Fruit fly (Drosophila melanogaster) whole organism, embryonic: ENCODE data around the gene CG14022.

Experiments
- CG10147 ChIP-seq: fragments of 200-800 bp; sonication (Bioruptor generic); optimal IDR thresholded peaks from 2 replicates; lab custom pipeline; 2019; ENCODE audit warnings: missing biosample characterization, mild to moderate bottlenecking, missing genetic modification characterization, moderate library complexity
- CG14710 ChIP-seq: fragments of 200-800 bp; sonication (Bioruptor generic); optimal IDR thresholded peaks from 3 replicates; lab custom pipeline; 2019; ENCODE audit warnings: missing biosample characterization, mild to moderate bottlenecking, missing genetic modification characterization, moderate library complexity
- CG15601 ChIP-seq: fragments of 200-800 bp; sonication (Bioruptor generic); optimal IDR thresholded peaks from 3 replicates; lab custom pipeline; 2019; ENCODE audit warnings: missing biosample characterization, mild to moderate bottlenecking, missing genetic modification characterization, moderate library complexity
- CG17186 ChIP-seq: fragments of 200-800 bp; sonication (Bioruptor generic); optimal IDR thresholded peaks from 3 replicates; lab custom pipeline; 2017; ENCODE audit warnings: missing biosample characterization, missing genetic modification reagents, missing genetic modification characterization
- CG17802 ChIP-seq: fragments of 200-800 bp; sonication (Bioruptor generic); optimal IDR thresholded peaks from 2 replicates; lab custom pipeline; 2018; ENCODE audit warnings: missing biosample characterization, mild to moderate bottlenecking, missing genetic modification characterization, moderate library complexity
- CG18599 ChIP-seq: fragments of 200-800 bp; sonication (Bioruptor generic); optimal IDR thresholded peaks from 3 replicates; lab custom pipeline; 2017; ENCODE audit warnings: missing biosample characterization, missing genetic modification characterization, mild to moderate bottlenecking, moderate library complexity, missing genetic modification reagents
- CG2678 ChIP-seq: fragments of 200-800 bp; sonication (Bioruptor generic); optimal IDR thresholded peaks from 3 replicates; lab custom pipeline; 2019; ENCODE audit warnings: missing biosample characterization, mild to moderate bottlenecking, missing genetic modification characterization, moderate library complexity
- CG32767 ChIP-seq: fragments of 200-800 bp; sonication (Bioruptor generic); IDR thresholded peaks from 2 replicates; pipeline ENCODE4 v1.3.6; 2022; ENCODE audit warnings: missing biosample characterization, missing genetic modification characterization
- CG3407 ChIP-seq: fragments of 200-800 bp; sonication (Bioruptor generic); optimal IDR thresholded peaks from 2 replicates; lab custom pipeline; 2018; ENCODE audit warnings: missing biosample characterization, mild to moderate bottlenecking, missing genetic modification characterization
- CG4854 ChIP-seq: fragments of 200-800 bp; sonication (Bioruptor generic); optimal IDR thresholded peaks from 2 replicates; lab custom pipeline; 2016; ENCODE audit warnings: missing biosample characterization, missing genetic modification characterization, inconsistent platforms
- CG6689 ChIP-seq: fragments of 200-800 bp; sonication (Bioruptor generic); IDR thresholded peaks from 2 replicates; pipeline ENCODE4 v1.3.6; 2022; ENCODE audit warnings: missing biosample characterization, missing genetic modification characterization
- CG7928 ChIP-seq: fragments of 200-800 bp; sonication (Bioruptor generic); optimal IDR thresholded peaks from 2 replicates; lab custom pipeline; 2017; ENCODE audit warnings: missing biosample characterization, mild to moderate bottlenecking, missing genetic modification characterization
- CG8290 ChIP-seq, 3 experiments: fragments of 200-800 bp; sonication (Bioruptor generic); optimal IDR thresholded peaks; 2 replicates each; lab custom pipeline; 2016 to 2019; ENCODE audit warnings: missing biosample characterization in 3 of 3, missing genetic modification characterization in 3 of 3, mild to moderate bottlenecking in 2 of 3, moderate library complexity in 1 of 3
- CG9437 ChIP-seq: fragments of 200-800 bp; sonication (Bioruptor generic); optimal IDR thresholded peaks from 2 replicates; lab custom pipeline; 2018; ENCODE audit warnings: missing biosample characterization, mild to moderate bottlenecking, missing genetic modification characterization
- CG9797 ChIP-seq: fragments of 200-800 bp; sonication (Bioruptor generic); optimal IDR thresholded peaks from 3 replicates; lab custom pipeline; 2018; ENCODE audit warnings: missing biosample characterization, mild to moderate bottlenecking, missing genetic modification characterization
- D ChIP-seq, 2 experiments: fragments of 200-800 bp in 1 of 2; fragments of >200 bp in 1 of 2; sonication (Bioruptor generic) in 1 of 2; optimal IDR thresholded peaks; 2 replicates in 1 of 2; 3 replicates in 1 of 2; lab custom pipeline; 2017; ENCODE audit warnings: mild to moderate bottlenecking in 1 of 2, missing biosample characterization in 1 of 2, missing genetic modification characterization in 1 of 2, missing genetic modification reagents in 1 of 2
- Dll ChIP-seq: fragments of 200-800 bp; sonication (Bioruptor generic); IDR thresholded peaks from 4 replicates; pipeline ENCODE4 v1.3.6; 2022; ENCODE audit warnings: missing biosample characterization, missing genetic modification characterization; ENCODE audit not compliant: partially characterized antibody
- E2f2 ChIP-seq: fragments of 200-800 bp; sonication (Bioruptor generic); IDR thresholded peaks from 2 replicates; pipeline ENCODE4 v1.3.6; 2022; ENCODE audit warnings: missing biosample characterization, missing genetic modification characterization
- Hand ChIP-seq: fragments of 200-800 bp; sonication (Bioruptor generic); optimal IDR thresholded peaks from 2 replicates; lab custom pipeline; 2017; ENCODE audit warnings: mild to moderate bottlenecking, missing biosample characterization, missing genetic modification reagents, missing genetic modification characterization
- Hey ChIP-seq: fragments of 200-800 bp; sonication (Bioruptor generic); optimal IDR thresholded peaks from 3 replicates; lab custom pipeline; 2018; ENCODE audit warnings: missing biosample characterization, mild to moderate bottlenecking, missing genetic modification characterization
- HmgD ChIP-seq: fragments of 200-800 bp; sonication (Bioruptor generic); optimal IDR thresholded peaks from 3 replicates; lab custom pipeline; 2016; ENCODE audit warnings: missing biosample characterization, missing genetic modification characterization
- Hsf ChIP-seq: fragments of 200-800 bp; sonication (Bioruptor generic); optimal IDR thresholded peaks from 3 replicates; lab custom pipeline; 2016; ENCODE audit warnings: missing biosample characterization, missing genetic modification characterization
- Med ChIP-seq: fragments of 200-800 bp; sonication (Bioruptor generic); peaks from one replicate; lab custom pipeline; 2016; ENCODE audit warnings: missing biosample characterization, missing genetic modification characterization, mild to moderate bottlenecking, inconsistent platforms, moderate library complexity
- Myb ChIP-seq: fragments of 200-800 bp; sonication (Bioruptor generic); optimal IDR thresholded peaks from 2 replicates; lab custom pipeline; 2016; ENCODE audit warnings: missing biosample characterization, missing genetic modification characterization
- NK7.1 ChIP-seq: fragments of 200-800 bp; sonication (Bioruptor generic); optimal IDR thresholded peaks from 3 replicates; lab custom pipeline; 2016; ENCODE audit warnings: missing biosample characterization, missing genetic modification characterization
- Sin3A ChIP-seq: fragments of >200 bp; optimal IDR thresholded peaks from 2 replicates; lab custom pipeline; 2018
- Spps ChIP-seq: fragments of 200-800 bp; sonication (Bioruptor generic); optimal IDR thresholded peaks from 2 replicates; lab custom pipeline; 2018; ENCODE audit warnings: missing biosample characterization, mild to moderate bottlenecking, missing genetic modification characterization
- Sry-β ChIP-seq: fragments of 200-800 bp; sonication (Bioruptor generic); optimal IDR thresholded peaks from 2 replicates; lab custom pipeline; 2018; ENCODE audit warnings: missing biosample characterization, mild to moderate bottlenecking, missing genetic modification characterization, moderate library complexity
- ap ChIP-seq: fragments of 200-800 bp; sonication (Bioruptor generic); IDR thresholded peaks from 2 replicates; pipeline ENCODE4 v1.3.6; 2022; ENCODE audit warnings: missing biosample characterization, missing genetic modification characterization
- chif ChIP-seq, 2 experiments: fragments of 200-800 bp; sonication (Bioruptor generic); optimal IDR thresholded peaks; 3 replicates each; lab custom pipeline; 2016; ENCODE audit warnings: missing biosample characterization in 2 of 2, missing genetic modification characterization in 2 of 2
- chm ChIP-seq: fragments of 200-800 bp; sonication (Bioruptor generic); IDR thresholded peaks from 2 replicates; pipeline ENCODE4 v1.3.6; 2022; ENCODE audit warnings: missing biosample characterization, missing genetic modification characterization
- cwo ChIP-seq: fragments of 200-800 bp; sonication (Bioruptor generic); optimal IDR thresholded peaks from 3 replicates; lab custom pipeline; 2017; ENCODE audit warnings: missing biosample characterization, missing genetic modification characterization, mild to moderate bottlenecking, moderate library complexity, missing genetic modification reagents
- eve ChIP-seq, 2 experiments: fragments of >200 bp; optimal IDR thresholded peaks; 2 replicates each; lab custom pipeline; 2017; ENCODE audit warnings: missing biosample characterization in 2 of 2, missing genetic modification characterization in 2 of 2
- hbn ChIP-seq: fragments of 200-800 bp; sonication (Bioruptor generic); IDR thresholded peaks from 2 replicates; pipeline ENCODE4 v1.3.6; 2022; ENCODE audit warnings: missing biosample characterization, missing genetic modification characterization; ENCODE audit not compliant: partially characterized antibody
- kni ChIP-seq: fragments of 200-800 bp; sonication (Bioruptor generic); optimal IDR thresholded peaks from 3 replicates; lab custom pipeline; 2017; ENCODE audit warnings: mild to moderate bottlenecking, missing biosample characterization, missing genetic modification reagents, missing genetic modification characterization
- mirr ChIP-seq: fragments of 200-800 bp; sonication (Bioruptor generic); optimal IDR thresholded peaks from 3 replicates; lab custom pipeline; 2018; ENCODE audit warnings: missing biosample characterization, mild to moderate bottlenecking, missing genetic modification characterization
- oc ChIP-seq: fragments of 200-800 bp; sonication (Bioruptor generic); optimal IDR thresholded peaks from 2 replicates; lab custom pipeline; 2018; ENCODE audit warnings: missing biosample characterization, mild to moderate bottlenecking, missing genetic modification characterization, moderate library complexity
- pita ChIP-seq: fragments of 200-800 bp; sonication (Bioruptor generic); optimal IDR thresholded peaks from 2 replicates; lab custom pipeline; 2017; ENCODE audit warnings: missing biosample characterization, mild to moderate bottlenecking, missing genetic modification characterization
- run ChIP-seq: fragments of 200-800 bp; sonication (Bioruptor generic); optimal IDR thresholded peaks from 3 replicates; lab custom pipeline; 2018; ENCODE audit warnings: missing biosample characterization, mild to moderate bottlenecking, missing genetic modification characterization
- schlank ChIP-seq: fragments of 200-800 bp; sonication (Bioruptor generic); optimal IDR thresholded peaks from 2 replicates; lab custom pipeline; 2018; ENCODE audit warnings: missing biosample characterization, mild to moderate bottlenecking, missing genetic modification characterization
- sd ChIP-seq: fragments of 200-800 bp; sonication (Bioruptor generic); optimal IDR thresholded peaks from 3 replicates; lab custom pipeline; 2018; ENCODE audit warnings: missing biosample characterization, mild to moderate bottlenecking, missing genetic modification characterization, moderate library complexity
- sim ChIP-seq: fragments of 200-800 bp; sonication (Bioruptor generic); IDR thresholded peaks from 2 replicates; pipeline ENCODE4 v1.3.6; 2022; ENCODE audit warnings: missing biosample characterization, missing genetic modification characterization
- slp2 ChIP-seq: fragments of 200-800 bp; sonication (Bioruptor generic); optimal IDR thresholded peaks from 2 replicates; lab custom pipeline; 2016; ENCODE audit warnings: missing biosample characterization, missing genetic modification characterization
- toy ChIP-seq: fragments of 200-800 bp; sonication (Bioruptor generic); IDR thresholded peaks from 2 replicates; pipeline ENCODE4 v1.3.6; 2022; ENCODE audit warnings: missing biosample characterization, missing genetic modification characterization
- trh ChIP-seq: fragments of 200-800 bp; sonication (Bioruptor generic); optimal IDR thresholded peaks from 2 replicates; lab custom pipeline; 2016; ENCODE audit warnings: missing biosample characterization, missing genetic modification characterization
- ttk ChIP-seq: fragments of 200-800 bp; sonication (Bioruptor generic); IDR thresholded peaks from 2 replicates; pipeline ENCODE4 v2.1.2; 2022; ENCODE audit warnings: missing biosample characterization, missing genetic modification characterization
- unc-4 ChIP-seq: fragments of 200-800 bp; sonication (Bioruptor generic); IDR thresholded peaks from 2 replicates; pipeline ENCODE4 v1.3.6; 2022; ENCODE audit warnings: missing biosample characterization, missing genetic modification characterization; ENCODE audit not compliant: partially characterized antibody
- usp ChIP-seq: fragments of >200 bp; optimal IDR thresholded peaks from 2 replicates; lab custom pipeline; 2017; ENCODE audit warnings: missing biosample characterization, missing genetic modification characterization

CG14022 gene

DNA sequence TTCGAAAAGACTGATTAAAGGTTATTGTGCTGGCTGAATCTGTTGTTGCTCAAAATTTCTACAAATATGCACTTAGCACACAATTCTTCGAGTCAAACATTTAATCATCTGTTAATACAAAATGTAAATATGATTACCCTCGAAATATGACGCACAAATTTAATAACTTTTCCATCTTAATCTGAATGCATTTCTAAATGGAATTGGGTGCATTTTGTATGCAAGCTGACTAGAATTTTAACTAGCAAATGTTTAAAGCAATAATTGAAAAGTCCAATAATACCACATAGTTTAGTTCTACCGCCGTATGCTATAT, 10.0 kb upstream of the CG14022 start (continued):
- no peak for TF ChIP-seq hbn
- TF ChIP-seq mirr (GFP tag; lab: Kevin White, UChicago), result no peak
- peak; percentile 53 for TF ChIP-seq CG3407
- TF ChIP-seq eve (GFP tag; optimal IDR thresholded peaks at IDR 0.05; lab: Kevin White, UChicago), result peak in 1 of 2 experiments; percentile 37
- peak; percentile 42 for TF ChIP-seq Spps
- TF ChIP-seq sim (GFP tag; lab: Robert Waterston, UW), result no peak
- peak; percentile 29 for TF ChIP-seq kni (GFP tag; lab: Kevin White, UChicago)
- peak; percentile 39 for TF ChIP-seq CG15601
- no peak for TF ChIP-seq trh (GFP tag; lab: Kevin White, UChicago)
- TF ChIP-seq CG14710 (tag; lab: Kevin White, UChicago), result peak; percentile 12
- TF ChIP-seq chif (GFP tag; optimal IDR thresholded peaks at IDR 0.05; lab: Kevin White, UChicago), result no peak
- TF ChIP-seq D (optimal IDR thresholded peaks at IDR 0.05; lab: Kevin White, UChicago), result no peak
- peak; percentile 17 for TF ChIP-seq D (GFP tag; optimal IDR thresholded peaks at IDR 0.05; lab: Kevin White, UChicago)
- TF ChIP-seq Sry-β (GFP tag; lab: Kevin White, UChicago), result no peak

DNA sequence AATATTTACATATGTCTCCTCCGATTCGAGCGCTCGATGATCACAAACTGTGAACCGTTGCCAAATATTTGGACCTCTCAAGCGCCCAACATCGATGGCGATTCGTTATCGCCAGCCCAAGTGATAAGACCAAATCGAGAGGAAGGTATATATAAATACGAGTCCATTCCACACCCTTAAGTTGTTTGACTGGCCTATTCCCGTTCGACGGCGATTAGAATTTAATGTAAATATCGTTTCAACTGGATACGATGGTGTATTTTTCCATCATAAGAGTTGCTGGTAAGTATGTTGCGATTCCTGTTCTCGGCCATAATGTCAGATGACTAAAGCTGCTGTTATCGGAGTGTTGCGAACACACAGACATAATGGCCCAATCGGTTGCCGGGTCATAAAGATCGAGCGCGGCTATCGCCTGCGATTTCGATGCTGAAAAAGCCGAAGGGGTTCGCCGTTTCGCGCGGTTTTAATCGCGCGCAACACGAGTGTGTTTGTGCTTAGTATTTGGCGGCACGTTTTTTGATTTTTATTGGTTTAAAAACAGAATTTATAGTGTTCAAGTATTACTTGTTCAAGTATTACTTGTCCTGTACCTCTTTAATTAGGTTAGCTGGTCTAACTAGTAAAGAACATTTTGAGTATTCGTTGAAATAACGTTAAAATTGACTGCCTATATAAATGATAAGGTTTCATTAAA, 9.5 kb upstream of the CG14022 start, which contains the start of gene fusl:
TSS of gene fusl (minus strand) at position 50 of the 697 bp plus-strand sequence.
- TF ChIP-seq CG9797 (GFP tag; lab: Kevin White, UChicago), result no peak
- no peak for TF ChIP-seq Dll (GFP tag; lab: Robert Waterston, UW)
- TF ChIP-seq CG7928 (GFP tag; lab: Kevin White, UChicago), result no peak
- TF ChIP-seq CG2678, result peak; percentile 20
- TF ChIP-seq slp2 (GFP tag; lab: Kevin White, UChicago), result no peak
- no peak for TF ChIP-seq ap (GFP tag; lab: Robert Waterston, UW)
- TF ChIP-seq CG6689 (GFP tag; lab: Robert Waterston, UW), result no peak
- no peak for TF ChIP-seq CG17186 (GFP tag; lab: Kevin White, UChicago)
- no peak for TF ChIP-seq run (tag; lab: Kevin White, UChicago)
- no peak for TF ChIP-seq Hsf (GFP tag; lab: Kevin White, UChicago)
- no peak for TF ChIP-seq CG9437 (GFP tag; lab: Kevin White, UChicago)
- TF ChIP-seq Hand, result no peak
- peak; percentile 24 for TF ChIP-seq oc (tag; lab: Kevin White, UChicago)
- no peak for TF ChIP-seq CG10147 (GFP tag; lab: Kevin White, UChicago)
- TF ChIP-seq cwo, result peak; percentile 68
- TF ChIP-seq CG32767 (GFP tag; lab: Robert Waterston, UW), result peak; percentile 13; the same call in 1 of the 2 replicates
- no peak for TF ChIP-seq usp (GFP tag; lab: Kevin White, UChicago)
- no peak for TF ChIP-seq CG8290 (GFP tag; optimal IDR thresholded peaks at IDR 0.05; lab: Kevin White, UChicago)
- no peak for TF ChIP-seq CG8290 (tag; optimal IDR thresholded peaks at IDR 0.05; lab: Kevin White, UChicago)
- no peak for TF ChIP-seq CG17802 (tag; lab: Kevin White, UChicago)
- TF ChIP-seq sd (tag; lab: Kevin White, UChicago), result peak; percentile 59
- no peak for TF ChIP-seq schlank (tag; lab: Kevin White, UChicago)
- TF ChIP-seq chm, result no peak
- no peak for TF ChIP-seq sim (GFP tag; lab: Robert Waterston, UW)
- TF ChIP-seq CG4854, result no peak
- TF ChIP-seq NK7.1 (GFP tag; lab: Kevin White, UChicago), result no peak
- peak; percentile 41 for TF ChIP-seq CG3407
- peak; percentile 3 for TF ChIP-seq Med (GFP tag; lab: Kevin White, UChicago)
- TF ChIP-seq CG18599 (GFP tag; lab: Kevin White, UChicago), result peak; percentile 7
- TF ChIP-seq ttk (GFP tag; lab: Robert Waterston, UW), result no peak
- TF ChIP-seq Hey (tag; lab: Kevin White, UChicago), result no peak
- TF ChIP-seq E2f2 (GFP tag; lab: Robert Waterston, UW), result no peak
- TF ChIP-seq HmgD (GFP tag; lab: Kevin White, UChicago), result no peak
- TF ChIP-seq Sin3A (lab: Kevin White, UChicago), result no peak
- no peak for TF ChIP-seq Myb (GFP tag; lab: Kevin White, UChicago)
- TF ChIP-seq pita (GFP tag; lab: Kevin White, UChicago), result no peak
- TF ChIP-seq unc-4 (GFP tag; lab: Robert Waterston, UW), result no peak
- no peak for TF ChIP-seq toy (GFP tag; lab: Robert Waterston, UW)
